Worm (Caenorhabditis elegans): ENCODE results near the gene Y16B4A.2.

Gene Y16B4A.2

ce11 chrX:14793198-14793747 is 21.6 kb upstream of the Y16B4A.2 start, which contains the start of gene sprr-2 (continued):
- TF ChIP-seq madf-5 (GFP tag; IDR thresholded peaks at IDR 0.05) (no peak), nhr-76 (tag; optimal IDR thresholded peaks at IDR 0.05) (no peak), lin-13 (GFP tag; optimal IDR thresholded peaks at IDR 0.05) (no peak)

- TF ChIP-seq Y48G9A.11 (GFP tag; IDR thresholded peaks at IDR 0.05): no peak
- TF ChIP-seq unc-62 (GFP tag; optimal IDR thresholded peaks at IDR 0.05 in 1 of 2): peak in 1 of 2 experiments; percentile 76
- TF ChIP-seq unc-62 (tag; optimal IDR thresholded peaks at IDR 0.05): no peak
- TF ChIP-seq pha-4 (GFP tag; IDR thresholded peaks at IDR 0.05): no peak
- no peak for TF ChIP-seq pha-4 (tag; optimal IDR thresholded peaks at IDR 0.05)
- TF ChIP-seq zfp-3 (GFP tag; conservative IDR thresholded peaks at IDR 0.05): peak; percentile 75; the same call in 1 of the 2 replicates
- TF ChIP-seq nhr-77 (tag; optimal IDR thresholded peaks at IDR 0.05): peak; percentile 75
- no peak for TF ChIP-seq skn-1 (tag; optimal IDR thresholded peaks at IDR 0.05)
- TF ChIP-seq lin-38 (GFP tag; IDR thresholded peaks at IDR 0.05): 0 out of 2 replicates have a peak, but pooled peaks have one; percentile 8
- peak; percentile 10; the same call in 1 of the 2 replicates for TF ChIP-seq dmd-6 (GFP tag; IDR thresholded peaks at IDR 0.05)
- peak; percentile 7 for TF ChIP-seq mep-1 (tag; optimal IDR thresholded peaks at IDR 0.05)
- no peak for TF ChIP-seq T26A8.4 (GFP tag; IDR thresholded peaks at IDR 0.05)
- TF ChIP-seq D1046.2 (GFP tag; IDR thresholded peaks at IDR 0.05): 0 out of 2 replicates have a peak, but pooled peaks have one; percentile 65
- TF ChIP-seq nhr-28 (tag; optimal IDR thresholded peaks at IDR 0.05): peak; percentile 47
- TF ChIP-seq ama-1 (optimal IDR thresholded peaks at IDR 0.05): peak; percentile 12
Observed at ce11 chrX:14792315-14793197, 20.9 kb upstream of the Y16B4A.2 start.

- TF ChIP-seq nhr-25 (tag; optimal IDR thresholded peaks at IDR 0.05; ENCODE audit: borderline replicate concordance, insufficient read depth): no peak
- TF ChIP-seq madf-9 (GFP tag; conservative IDR thresholded peaks at IDR 0.05): no peak
- TF ChIP-seq nhr-48 (tag; optimal IDR thresholded peaks at IDR 0.05): no peak
- TF ChIP-seq dmd-8 (GFP tag; IDR thresholded peaks at IDR 0.05): peak; percentile 50; the same call in 1 of the 2 replicates
- TF ChIP-seq set-16 (GFP tag; IDR thresholded peaks at IDR 0.05): peak; percentile 18; the same call in 1 of the 2 replicates
- TF ChIP-seq zip-11 (GFP tag; IDR thresholded peaks at IDR 0.05): no peak
- TF ChIP-seq aha-1 (tag): peak; percentile 19
- TF ChIP-seq hlh-30 (tag; optimal IDR thresholded peaks at IDR 0.05; ENCODE audit: insufficient read depth): no peak
- TF ChIP-seq attf-4 (tag; optimal IDR thresholded peaks at IDR 0.05): no peak
Observed at ce11 chrX:14791195-14791739, 19.6 kb upstream of the Y16B4A.2 start.

- TF ChIP-seq ztf-7 (tag; optimal IDR thresholded peaks at IDR 0.05) (peak; percentile 39), snpc-1.2 (GFP tag; IDR thresholded peaks at IDR 0.05) (no peak), dmd-9 (GFP tag; IDR thresholded peaks at IDR 0.05) (no peak), lin-38 (GFP tag; IDR thresholded peaks at IDR 0.05) (peak; percentile 35), ZK337.2 (GFP tag; IDR thresholded peaks at IDR 0.05) (no peak), lin-13 (GFP tag; optimal IDR thresholded peaks at IDR 0.05) (peak; percentile 30), skn-1 (tag; optimal IDR thresholded peaks at IDR 0.05) (no peak), ceh-44 (GFP tag; IDR thresholded peaks at IDR 0.05) (no peak), F37D6.2 (tag; optimal IDR thresholded peaks at IDR 0.05) (no peak), spr-1 (tag; optimal IDR thresholded peaks at IDR 0.05) (peak; percentile 61), pqm-1 (tag; optimal IDR thresholded peaks at IDR 0.05) (peak; percentile 51), Y75B8A.6 (GFP tag; IDR thresholded peaks at IDR 0.05) (no peak), Y48G9A.11 (GFP tag; IDR thresholded peaks at IDR 0.05) (no peak), jun-1 (tag; optimal IDR thresholded peaks at IDR 0.05) (peak; percentile 53), hmg-1.1 (GFP tag; IDR thresholded peaks at IDR 0.05) (peak; percentile 25; the same call in 1 of the 2 replicates), zfp-3 (GFP tag; conservative IDR thresholded peaks at IDR 0.05) (no peak), pha-4 (GFP tag; IDR thresholded peaks at IDR 0.05) (0 out of 2 replicates have a peak, but pooled peaks have one; percentile 38), pha-4 (tag; optimal IDR thresholded peaks at IDR 0.05) (no peak), ceh-20 (GFP tag; IDR thresholded peaks at IDR 0.05) (no peak), madf-5 (GFP tag; IDR thresholded peaks at IDR 0.05) (no peak), tag-97 (GFP tag; IDR thresholded peaks at IDR 0.05) (no peak), set-16 (GFP tag; IDR thresholded peaks at IDR 0.05) (peak; percentile 50; the same call in 1 of the 2 replicates), F26F4.8 (GFP tag; conservative IDR thresholded peaks at IDR 0.05) (no peak), hlh-30 (tag; optimal IDR thresholded peaks at IDR 0.05; ENCODE audit: insufficient read depth) (peak; percentile 90)
Observed at ce11 chrX:14790320-14791048, 18.8 kb upstream of the Y16B4A.2 start, which contains the start of gene tatn-1. Gene tatn-1 (plus strand): TSS chrX:14791008.
